Fruit fly (Drosophila melanogaster) whole organism, embryonic: ENCODE results near the gene east.

ENCODE experiments used
- B-H2 ChIP-seq: fragments of 200-800 bp; sonication (Bioruptor generic); optimal IDR thresholded peaks from 2 replicates; lab custom pipeline; 2018; ENCODE audit warnings: missing biosample characterization, mild to moderate bottlenecking, missing genetic modification characterization
- CG10959 ChIP-seq: fragments of 200-800 bp; sonication (Bioruptor generic); IDR thresholded peaks from 2 replicates; pipeline ENCODE4 v1.3.6; 2022; ENCODE audit warnings: missing biosample characterization, missing genetic modification characterization
- CG11093 ChIP-seq: fragments of 200-800 bp; sonication (Bioruptor generic); IDR thresholded peaks from 3 replicates; pipeline ENCODE4 v1.3.6; 2022; ENCODE audit warnings: missing biosample characterization, missing genetic modification characterization
- CG11723 ChIP-seq: fragments of 200-800 bp; sonication (Bioruptor generic); optimal IDR thresholded peaks from 2 replicates; lab custom pipeline; 2017; ENCODE audit warnings: missing biosample characterization, mild to moderate bottlenecking, missing genetic modification characterization
- CG12155 ChIP-seq: fragments of 200-800 bp; sonication (Bioruptor generic); optimal IDR thresholded peaks from 3 replicates; lab custom pipeline; 2016; ENCODE audit warnings: missing biosample characterization, missing genetic modification characterization
- CG13624 ChIP-seq: fragments of 200-800 bp; sonication (Bioruptor generic); optimal IDR thresholded peaks from 2 replicates; lab custom pipeline; 2016; ENCODE audit warnings: missing biosample characterization, missing genetic modification characterization
- CG14014 ChIP-seq: fragments of 200-800 bp; sonication (Bioruptor generic); IDR thresholded peaks from 2 replicates; pipeline ENCODE4 v1.3.6; 2022; ENCODE audit warnings: missing biosample characterization, missing genetic modification characterization
- CG14441 ChIP-seq: fragments of 200-800 bp; sonication (Bioruptor generic); IDR thresholded peaks from 2 replicates; pipeline ENCODE4 v1.3.6; 2022; ENCODE audit warnings: missing biosample characterization, missing genetic modification characterization
- CG16815 ChIP-seq: fragments of 200-800 bp; sonication (Bioruptor generic); optimal IDR thresholded peaks from 3 replicates; lab custom pipeline; 2017; ENCODE audit warnings: missing biosample characterization, mild to moderate bottlenecking, missing genetic modification characterization
- CG30020 ChIP-seq: fragments of 200-800 bp; optimal IDR thresholded peaks from 2 replicates; lab custom pipeline; 2019; ENCODE audit warnings: missing biosample characterization, mild to moderate bottlenecking, missing genetic modification characterization, moderate library complexity
- CG31388 ChIP-seq: fragments of 200-800 bp; sonication (Bioruptor generic); optimal IDR thresholded peaks from 2 replicates; lab custom pipeline; 2016; ENCODE audit warnings: missing biosample characterization, missing genetic modification characterization
- CG32532 ChIP-seq: fragments of 200-800 bp; sonication (Bioruptor generic); IDR thresholded peaks from 2 replicates; pipeline ENCODE4 v1.3.6; 2022; ENCODE audit warnings: missing biosample characterization, missing genetic modification characterization
- CG3838 ChIP-seq: fragments of 200-800 bp; sonication (Bioruptor generic); optimal IDR thresholded peaks from 3 replicates; lab custom pipeline; 2016; ENCODE audit warnings: missing biosample characterization, missing genetic modification characterization
- CG4282 ChIP-seq: fragments of 200-800 bp; sonication (Bioruptor generic); optimal IDR thresholded peaks from 2 replicates; lab custom pipeline; 2016; ENCODE audit warnings: missing biosample characterization, missing genetic modification characterization
- CG4360 ChIP-seq: fragments of 200-800 bp; sonication (Bioruptor generic); IDR thresholded peaks from 2 replicates; pipeline ENCODE4 v1.3.6; 2022; ENCODE audit warnings: missing biosample characterization, missing genetic modification characterization
- CG4707 ChIP-seq: fragments of 200-800 bp; sonication (Bioruptor generic); optimal IDR thresholded peaks from 2 replicates; lab custom pipeline; 2018; ENCODE audit warnings: missing biosample characterization, mild to moderate bottlenecking, missing genetic modification characterization, moderate library complexity
- CG4820 ChIP-seq: fragments of 200-800 bp; sonication (Bioruptor generic); optimal IDR thresholded peaks from 3 replicates; lab custom pipeline; 2016; ENCODE audit warnings: missing biosample characterization, missing genetic modification characterization
- CG7786 ChIP-seq: fragments of 200-800 bp; sonication (Bioruptor generic); optimal IDR thresholded peaks from 2 replicates; lab custom pipeline; 2016; ENCODE audit warnings: missing biosample characterization, missing genetic modification characterization
- CG7987 ChIP-seq: fragments of 200-800 bp; sonication (Bioruptor generic); optimal IDR thresholded peaks from 2 replicates; lab custom pipeline; 2018; ENCODE audit warnings: missing biosample characterization, mild to moderate bottlenecking, missing genetic modification characterization, moderate library complexity
- CG8478 ChIP-seq: fragments of >200 bp; optimal IDR thresholded peaks from 2 replicates; lab custom pipeline; 2018
- CG8944 ChIP-seq: fragments of 200-800 bp; sonication (Bioruptor generic); optimal IDR thresholded peaks from 3 replicates; lab custom pipeline; 2016; ENCODE audit warnings: missing biosample characterization, missing genetic modification characterization
- CG9437 ChIP-seq: fragments of 200-800 bp; sonication (Bioruptor generic); optimal IDR thresholded peaks from 2 replicates; lab custom pipeline; 2018; ENCODE audit warnings: missing biosample characterization, mild to moderate bottlenecking, missing genetic modification characterization
- Fer1 ChIP-seq: fragments of 200-800 bp; sonication (Bioruptor generic); optimal IDR thresholded peaks from 2 replicates; lab custom pipeline; 2017; ENCODE audit warnings: missing biosample characterization, mild to moderate bottlenecking, missing genetic modification characterization
- HLH4C ChIP-seq: fragments of 200-800 bp; sonication (Bioruptor generic); IDR thresholded peaks from 3 replicates; pipeline ENCODE4 v1.3.6; 2022; ENCODE audit warnings: missing biosample characterization, missing genetic modification characterization; ENCODE audit not compliant: partially characterized antibody
- Hmr ChIP-seq: fragments of 200-800 bp; sonication (Bioruptor generic); optimal IDR thresholded peaks from 3 replicates; lab custom pipeline; 2017; ENCODE audit warnings: mild to moderate bottlenecking, missing biosample characterization, missing genetic modification reagents, missing genetic modification characterization
- Hr39 ChIP-seq: fragments of >200 bp; optimal IDR thresholded peaks from 2 replicates; lab custom pipeline; 2017
- Hr51 ChIP-seq, 2 experiments: fragments of 200-800 bp; sonication (Bioruptor generic); optimal IDR thresholded peaks; 2 replicates in 1 of 2; 3 replicates in 1 of 2; lab custom pipeline; 2016 to 2018; ENCODE audit warnings: missing biosample characterization in 2 of 2, missing genetic modification characterization in 2 of 2, mild to moderate bottlenecking in 1 of 2, moderate library complexity in 1 of 2
- Hsf ChIP-seq: fragments of 200-800 bp; sonication (Bioruptor generic); optimal IDR thresholded peaks from 3 replicates; lab custom pipeline; 2016; ENCODE audit warnings: missing biosample characterization, missing genetic modification characterization
- Lhr ChIP-seq: fragments of 200-800 bp; sonication (Bioruptor generic); optimal IDR thresholded peaks from 3 replicates; lab custom pipeline; 2017; ENCODE audit warnings: mild to moderate bottlenecking, missing biosample characterization, missing genetic modification reagents, missing genetic modification characterization
- Nf-YC ChIP-seq: fragments of 200-800 bp; optimal IDR thresholded peaks from 3 replicates; lab custom pipeline; 2019; ENCODE audit warnings: missing biosample characterization, mild to moderate bottlenecking, missing genetic modification characterization, moderate library complexity
- PHDP ChIP-seq: fragments of 200-800 bp; sonication (Bioruptor generic); optimal IDR thresholded peaks from 3 replicates; lab custom pipeline; 2018; ENCODE audit warnings: missing biosample characterization, mild to moderate bottlenecking, missing genetic modification characterization, moderate library complexity
- Poxn ChIP-seq: fragments of 200-800 bp; sonication (Bioruptor generic); IDR thresholded peaks from 2 replicates; pipeline ENCODE4 v1.3.6; 2022; ENCODE audit warnings: missing biosample characterization, missing genetic modification characterization
- Rx ChIP-seq: fragments of 200-800 bp; sonication (Bioruptor generic); IDR thresholded peaks from 2 replicates; pipeline ENCODE4 v1.3.6; 2022; ENCODE audit warnings: missing biosample characterization, missing genetic modification characterization
- Tbp ChIP-seq: fragments of >200 bp; optimal IDR thresholded peaks from 2 replicates; lab custom pipeline; 2018; ENCODE audit warnings: missing biosample characterization, missing genetic modification characterization
- Trl ChIP-seq, 3 experiments: fragments of >200 bp in 2 of 3; fragments of 200-800 bp in 1 of 3; sonication (Bioruptor generic) in 1 of 3; optimal IDR thresholded peaks; 2 replicates in 1 of 3; 3 replicates in 2 of 3; lab custom pipeline; 2016 to 2017; ENCODE audit warnings: missing biosample characterization in 1 of 3, missing genetic modification characterization in 1 of 3
- Vsx1 ChIP-seq: fragments of 200-800 bp; sonication (Bioruptor generic); optimal IDR thresholded peaks from 2 replicates; lab custom pipeline; 2017; ENCODE audit warnings: missing biosample characterization, mild to moderate bottlenecking, missing genetic modification characterization, missing genetic modification reagents
- ab ChIP-seq: fragments of 200-800 bp; sonication (Bioruptor generic); optimal IDR thresholded peaks from 2 replicates; lab custom pipeline; 2016; ENCODE audit warnings: missing biosample characterization, missing genetic modification characterization
- chm ChIP-seq: fragments of 200-800 bp; sonication (Bioruptor generic); IDR thresholded peaks from 2 replicates; pipeline ENCODE4 v1.3.6; 2022; ENCODE audit warnings: missing biosample characterization, missing genetic modification characterization
- dysf ChIP-seq: fragments of 200-800 bp; sonication (Bioruptor generic); IDR thresholded peaks from 3 replicates; pipeline ENCODE4 v1.3.6; 2022; ENCODE audit warnings: missing biosample characterization, missing genetic modification characterization
- emc ChIP-seq: fragments of 200-800 bp; sonication (Bioruptor generic); optimal IDR thresholded peaks from 2 replicates; lab custom pipeline; 2016; ENCODE audit warnings: missing biosample characterization, missing genetic modification characterization
- eyg ChIP-seq: fragments of 200-800 bp; sonication (Bioruptor generic); optimal IDR thresholded peaks from 3 replicates; lab custom pipeline; 2016; ENCODE audit warnings: missing biosample characterization, missing genetic modification characterization
- her ChIP-seq: fragments of 200-800 bp; sonication (Bioruptor generic); optimal IDR thresholded peaks from 2 replicates; lab custom pipeline; 2016; ENCODE audit warnings: missing biosample characterization, missing genetic modification characterization
- lbe ChIP-seq: fragments of 200-800 bp; sonication (Bioruptor generic); optimal IDR thresholded peaks from 2 replicates; lab custom pipeline; 2016; ENCODE audit warnings: missing biosample characterization, mild to moderate bottlenecking, missing genetic modification characterization
- nerfin-2 ChIP-seq: fragments of 200-800 bp; sonication (Bioruptor generic); IDR thresholded peaks from 2 replicates; pipeline ENCODE4 v1.3.6; 2022; ENCODE audit warnings: missing biosample characterization, missing genetic modification characterization; ENCODE audit not compliant: partially characterized antibody
- org-1 ChIP-seq: fragments of 200-800 bp; sonication (Bioruptor generic); optimal IDR thresholded peaks from 2 replicates; lab custom pipeline; 2017; ENCODE audit warnings: missing biosample characterization, missing genetic modification characterization
- pho ChIP-seq: fragments of 200-800 bp; sonication (Bioruptor generic); optimal IDR thresholded peaks from 2 replicates; lab custom pipeline; 2016; ENCODE audit warnings: missing biosample characterization, missing genetic modification characterization
- prd ChIP-seq, 3 experiments: fragments of >200 bp in 2 of 3; fragments of 200-800 bp in 1 of 3; sonication (Bioruptor generic) in 1 of 3; optimal IDR thresholded peaks in 2 of 3; IDR thresholded peaks in 1 of 3; 2 replicates in 2 of 3; 3 replicates in 1 of 3; pipeline versions ENCODE4 v1.3.6 to Lab custom; 2017 to 2022; ENCODE audit warnings: missing biosample characterization in 1 of 3, missing genetic modification characterization in 1 of 3
- sd ChIP-seq: fragments of 200-800 bp; sonication (Bioruptor generic); optimal IDR thresholded peaks from 3 replicates; lab custom pipeline; 2018; ENCODE audit warnings: missing biosample characterization, mild to moderate bottlenecking, missing genetic modification characterization, moderate library complexity
- tio ChIP-seq: fragments of 200-800 bp; sonication (Bioruptor generic); optimal IDR thresholded peaks from 2 replicates; lab custom pipeline; 2017; ENCODE audit warnings: missing biosample characterization, missing genetic modification characterization, inconsistent platforms
- ttk ChIP-seq: fragments of 200-800 bp; sonication (Bioruptor generic); IDR thresholded peaks from 2 replicates; pipeline ENCODE4 v2.1.2; 2022; ENCODE audit warnings: missing biosample characterization, missing genetic modification characterization
- tx ChIP-seq: fragments of 200-800 bp; sonication (Bioruptor generic); optimal IDR thresholded peaks from 2 replicates; lab custom pipeline; 2016; ENCODE audit warnings: missing biosample characterization, missing genetic modification characterization
- yki ChIP-seq: fragments of >200 bp; optimal IDR thresholded peaks from 3 replicates; lab custom pipeline; 2018

The east gene

DNA sequence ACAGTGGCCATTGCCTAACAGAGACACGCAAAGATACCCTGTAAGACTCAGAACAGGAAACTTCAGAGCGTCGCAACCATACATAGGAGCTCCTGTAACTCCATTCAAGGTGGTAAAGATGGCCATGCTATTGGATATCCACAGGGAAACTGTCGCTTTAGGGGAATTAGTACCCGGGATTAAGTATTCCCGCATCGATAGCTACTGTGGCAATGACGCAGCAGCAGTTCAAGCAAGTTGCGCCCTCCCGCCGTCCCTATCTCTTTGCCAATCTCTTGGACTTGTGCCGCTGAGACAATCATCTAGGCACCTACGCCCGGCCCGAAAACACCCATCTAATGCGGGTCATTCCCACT lies 60.0 kb downstream of the east start (continued):
- TF ChIP-seq dysf (GFP tag; lab: Robert Waterston, UW) (peak; percentile 89), CG14014 (GFP tag; lab: Robert Waterston, UW) (peak; percentile 69), lbe (GFP tag; lab: Kevin White, UChicago) (no peak), CG9437 (GFP tag; lab: Kevin White, UChicago) (peak; percentile 21), CG3838 (GFP tag; lab: Kevin White, UChicago) (no peak), emc (GFP tag; lab: Kevin White, UChicago) (peak; percentile 16), HLH4C (GFP tag; lab: Robert Waterston, UW) (no peak), tx (GFP tag; lab: Kevin White, UChicago) (peak; percentile 52), PHDP (tag; lab: Kevin White, UChicago) (peak; percentile 55), chm (GFP tag; lab: Robert Waterston, UW) (0 out of 2 replicates have a peak, but pooled peaks have one; percentile 38), Hr39 (no peak), Hmr (peak; percentile 65), her (GFP tag; lab: Kevin White, UChicago) (peak; percentile 72), CG4360 (GFP tag; lab: Robert Waterston, UW) (no peak), Poxn (GFP tag; lab: Robert Waterston, UW) (peak; percentile 22; the same call in 1 of the 2 replicates), tio (GFP tag; lab: Kevin White, UChicago) (no peak), CG11723 (GFP tag; lab: Kevin White, UChicago) (peak; percentile 5), Fer1 (GFP tag; lab: Kevin White, UChicago) (peak; percentile 82), CG13624 (GFP tag; lab: Kevin White, UChicago) (peak; percentile 76), eyg (peak; percentile 58), CG16815 (GFP tag; lab: Kevin White, UChicago) (peak; percentile 16), CG11093 (GFP tag; lab: Robert Waterston, UW) (peak; percentile 62; the same call in 2 of the 3 replicates), CG8478 (lab: Kevin White, UChicago) (no peak), CG10959 (GFP tag; lab: Robert Waterston, UW) (0 out of 2 replicates have a peak, but pooled peaks have one; percentile 13), CG7786 (GFP tag; lab: Kevin White, UChicago) (peak; percentile 47), CG8944 (peak; percentile 9), Vsx1 (GFP tag; lab: Kevin White, UChicago) (no peak), Trl (optimal IDR thresholded peaks at IDR 0.05; lab: Kevin White, UChicago) (no peak), Trl (GFP tag; optimal IDR thresholded peaks at IDR 0.05; lab: Kevin White, UChicago) (peak; percentile 36), CG4820 (GFP tag; lab: Kevin White, UChicago) (peak; percentile 37), Hr51 (GFP tag; optimal IDR thresholded peaks at IDR 0.05; lab: Kevin White, UChicago) (peak in 1 of 2 experiments; percentile 60), Hsf (peak; percentile 39), prd (optimal IDR thresholded peaks at IDR 0.05; lab: Kevin White, UChicago) (no peak), prd (GFP tag; IDR thresholded peaks at IDR 0.05; lab: Robert Waterston, UW) (peak; percentile 72), B-H2 (no peak), org-1 (GFP tag; lab: Kevin White, UChicago) (peak; percentile 56), sd (tag; lab: Kevin White, UChicago) (peak; percentile 97), CG32532 (GFP tag; lab: Robert Waterston, UW) (peak; percentile 79), Tbp (GFP tag; lab: Kevin White, UChicago) (no peak), Nf-YC (tag; lab: Kevin White, UChicago) (peak; percentile 65), yki (no peak), CG14441 (peak; percentile 75), nerfin-2 (GFP tag; lab: Robert Waterston, UW) (no peak), CG4707 (GFP tag; lab: Kevin White, UChicago) (no peak), Lhr (GFP tag; lab: Kevin White, UChicago) (no peak), CG12155 (GFP tag; lab: Kevin White, UChicago) (peak; percentile 60), ttk (GFP tag; lab: Robert Waterston, UW) (peak; percentile 66), CG4282 (GFP tag; lab: Kevin White, UChicago) (no peak), CG31388 (no peak), Rx (GFP tag; lab: Robert Waterston, UW) (peak; percentile 49; the same call in 1 of the 2 replicates), CG7987 (peak; percentile 42), ab (GFP tag; lab: Kevin White, UChicago) (peak; percentile 30), pho (GFP tag; lab: Kevin White, UChicago) (peak; percentile 25), CG30020 (tag; lab: Kevin White, UChicago) (no peak)
